Worm (Caenorhabditis elegans) whole organism, late embryonic: ENCODE data around the gene F55G7.4.

Experiments used
- C08G9.2 ChIP-seq: sonication (generic microtip); optimal IDR thresholded peaks from 2 replicates; lab custom pipeline; 2016; ENCODE audit warnings: mild to moderate bottlenecking, missing genetic modification characterization, moderate library complexity, missing compliant biosample characterization
- ceh-14 ChIP-seq: sonication (generic microtip); optimal IDR thresholded peaks from 2 replicates; lab custom pipeline; 2016; ENCODE audit warnings: missing genotype, missing genetic modification characterization, missing compliant biosample characterization
- ceh-22 ChIP-seq: sonication (generic microtip); optimal IDR thresholded peaks from 2 replicates; lab custom pipeline; 2017; ENCODE audit warnings: missing biosample characterization, missing genetic modification characterization
- ceh-31 ChIP-seq: sonication (generic microtip); optimal IDR thresholded peaks from 2 replicates; lab custom pipeline; 2016; ENCODE audit warnings: missing genetic modification characterization, missing compliant biosample characterization
- ceh-45 ChIP-seq: fragments of 200-800 bp; sonication (Bioruptor generic); IDR thresholded peaks from 2 replicates; pipeline ENCODE4 v1.3.6; 2022; ENCODE audit warnings: missing genetic modification reagents, missing genetic modification characterization, missing compliant biosample characterization
- ceh-48 ChIP-seq: sonication (generic microtip); optimal IDR thresholded peaks from 2 replicates; lab custom pipeline; 2016; ENCODE audit warnings: missing genetic modification characterization, inconsistent platforms, missing compliant biosample characterization
- elt-2 ChIP-seq: sonication (generic microtip); optimal IDR thresholded peaks from 2 replicates; lab custom pipeline; 2016; ENCODE audit warnings: missing genetic modification reagents, missing genetic modification characterization, missing compliant biosample characterization
- mec-3 ChIP-seq: sonication (generic microtip); optimal IDR thresholded peaks from 2 replicates; lab custom pipeline; 2016; ENCODE audit warnings: borderline replicate concordance, missing genetic modification characterization, missing compliant biosample characterization
- nfya-1 ChIP-seq: sonication (generic microtip); optimal IDR thresholded peaks from 2 replicates; lab custom pipeline; 2017; ENCODE audit warnings: missing genetic modification characterization, mild to moderate bottlenecking, missing compliant biosample characterization, antibody characterized with exemption, moderate library complexity
- nhr-232 ChIP-seq: sonication (generic microtip); optimal IDR thresholded peaks from 2 replicates; lab custom pipeline; 2016; ENCODE audit warnings: missing genetic modification characterization, missing compliant biosample characterization
- npax-4 ChIP-seq: sonication (generic microtip); optimal IDR thresholded peaks from 2 replicates; lab custom pipeline; 2016; ENCODE audit warnings: missing genetic modification characterization, missing compliant biosample characterization
- pag-3 ChIP-seq: sonication (generic microtip); optimal IDR thresholded peaks from 2 replicates; lab custom pipeline; 2016; ENCODE audit warnings: missing compliant biosample characterization, missing genetic modification characterization, borderline replicate concordance
- pha-2 ChIP-seq: sonication (generic microtip); optimal IDR thresholded peaks from 2 replicates; lab custom pipeline; 2017; ENCODE audit warnings: mild to moderate bottlenecking, missing genetic modification characterization, missing compliant biosample characterization
- ref-2 ChIP-seq: sonication (generic microtip); optimal IDR thresholded peaks from 2 replicates; lab custom pipeline; 2016; ENCODE audit warnings: missing genetic modification characterization, missing compliant biosample characterization
- sox-2 ChIP-seq: fragments of 200-800 bp; sonication (Bioruptor generic); IDR thresholded peaks from 2 replicates; pipeline ENCODE4 v1.3.6; 2022; ENCODE audit warnings: missing genetic modification reagents, missing genetic modification characterization, missing compliant biosample characterization
- sox-4 ChIP-seq: sonication (generic microtip); optimal IDR thresholded peaks from 2 replicates; lab custom pipeline; 2017; ENCODE audit warnings: mild to moderate bottlenecking, missing genetic modification characterization, inconsistent platforms, missing compliant biosample characterization
- syd-9 ChIP-seq: sonication (generic microtip); optimal IDR thresholded peaks from 2 replicates; lab custom pipeline; 2016; ENCODE audit warnings: mild to moderate bottlenecking, missing genetic modification characterization, moderate library complexity, missing compliant biosample characterization
- unc-3 ChIP-seq, 2 experiments: fragments of 200-800 bp in 1 of 2; sonication (Bioruptor generic) in 1 of 2; sonication (generic microtip) in 1 of 2; conservative IDR thresholded peaks in 1 of 2; optimal IDR thresholded peaks in 1 of 2; 2 replicates each; pipeline versions ENCODE4 v1.3.6 to Lab custom; 2016 to 2022; ENCODE audit warnings: missing compliant biosample characterization in 2 of 2, missing genetic modification characterization in 2 of 2, missing genetic modification reagents in 1 of 2
- zip-5 ChIP-seq: sonication (generic microtip); optimal IDR thresholded peaks from 2 replicates; lab custom pipeline; 2016; ENCODE audit warnings: missing genetic modification characterization, missing compliant biosample characterization

The F55G7.4 gene

DNA sequence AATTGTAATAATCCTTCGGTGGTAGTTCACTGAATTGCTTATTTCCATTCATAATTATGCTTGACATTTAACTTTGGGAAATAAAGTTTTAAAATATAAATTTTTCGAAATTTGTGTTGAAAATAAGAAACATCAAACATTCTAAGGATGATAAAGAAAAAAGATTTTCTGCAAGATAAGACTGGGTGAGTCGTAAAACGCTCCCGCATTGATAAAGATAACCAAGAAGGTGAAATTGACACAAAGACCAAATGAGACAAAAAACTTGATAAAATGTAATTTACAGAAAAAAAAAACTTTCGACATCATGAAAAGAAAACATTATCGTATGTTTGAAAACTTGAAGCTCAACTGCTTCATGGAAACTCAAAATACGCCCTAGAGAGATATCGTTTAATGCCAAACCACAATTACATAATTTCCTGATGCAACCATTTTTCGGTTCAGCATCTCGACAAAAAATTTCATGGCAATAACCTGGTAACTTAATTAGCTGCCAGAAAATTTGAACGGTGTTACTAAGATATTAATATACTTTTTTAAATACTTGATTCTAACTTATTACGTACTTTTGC lies 40.4 kb downstream of the F55G7.4 start:
- no peak for TF ChIP-seq C08G9.2 (tag; lab: Kevin White, UChicago)
- TF ChIP-seq elt-2 (tag; lab: Kevin White, UChicago), result peak; percentile 84
- no peak for TF ChIP-seq ceh-45
- no peak for TF ChIP-seq pha-2

DNA sequence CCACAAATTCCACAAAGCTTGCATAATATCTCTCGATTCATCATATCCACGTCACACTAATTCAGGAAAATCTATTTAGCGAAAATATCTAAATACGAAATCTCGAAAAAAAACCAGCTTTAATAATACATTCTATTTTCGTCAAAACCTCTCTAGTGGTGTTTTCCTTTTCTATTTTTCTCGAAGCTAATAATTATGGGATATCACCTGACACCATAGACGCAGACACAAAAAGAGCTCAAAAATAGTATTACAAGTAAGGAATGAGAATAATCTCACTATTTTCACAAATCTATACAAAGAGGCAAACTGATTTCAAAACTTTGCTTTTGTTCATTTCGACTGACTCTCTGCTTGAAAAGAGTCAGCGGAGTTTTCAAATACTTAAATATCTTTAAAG lies 41.4 kb downstream of the F55G7.4 start:
- TF ChIP-seq unc-3 (GFP tag; conservative IDR thresholded peaks at IDR 0.05; lab: Robert Waterston, UW), result no peak
- no peak for TF ChIP-seq unc-3 (tag; optimal IDR thresholded peaks at IDR 0.05; lab: Kevin White, UChicago)
- TF ChIP-seq npax-4 (tag; lab: Kevin White, UChicago), result no peak
- TF ChIP-seq pag-3 (tag; lab: Kevin White, UChicago), result no peak
- TF ChIP-seq C08G9.2 (tag; lab: Kevin White, UChicago), result no peak
- no peak for TF ChIP-seq sox-2
- TF ChIP-seq nfya-1 (tag; lab: Kevin White, UChicago), result no peak
- TF ChIP-seq mec-3 (tag; lab: Kevin White, UChicago), result no peak

DNA sequence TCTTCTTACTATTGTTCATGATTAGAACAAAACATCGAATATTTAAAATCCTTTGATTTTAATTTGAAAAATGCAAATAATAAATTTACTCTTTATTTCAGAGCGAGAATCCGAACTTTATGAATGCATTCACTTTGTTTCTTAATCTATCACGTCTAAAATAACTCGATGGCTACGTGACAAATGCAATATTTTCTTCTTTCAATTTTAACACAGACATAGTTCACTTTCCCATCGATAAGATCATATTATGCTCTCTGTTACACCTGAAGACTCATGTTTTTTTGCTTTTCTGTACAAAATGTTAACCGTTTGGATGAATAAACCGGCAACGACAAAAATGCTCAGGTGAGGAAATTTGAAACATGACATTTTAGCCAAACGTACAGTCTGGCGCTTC lies 41.9 kb downstream of the F55G7.4 start:
- no peak for TF ChIP-seq ref-2 (tag; lab: Kevin White, UChicago)

DNA sequence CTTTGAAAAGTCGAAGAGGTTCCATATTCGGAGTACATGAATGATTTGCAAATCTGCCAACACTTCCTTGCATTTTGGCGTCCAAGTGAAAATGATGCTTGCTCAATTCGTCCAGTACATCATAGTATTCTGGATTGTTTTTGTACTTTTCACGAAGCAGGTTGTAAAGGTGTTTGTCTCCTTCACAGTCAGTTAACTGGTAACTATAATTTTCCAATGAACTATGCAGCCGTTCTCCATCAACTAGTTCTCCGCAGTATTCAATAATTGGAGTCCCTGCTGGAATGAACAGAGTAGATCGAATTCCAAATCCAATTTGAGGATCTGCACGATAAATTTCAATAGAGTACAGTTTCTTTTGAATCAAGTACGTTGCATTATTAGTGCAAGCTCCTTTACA lies 43.6 kb downstream of the F55G7.4 start:
- TF ChIP-seq ceh-14 (no peak), pag-3 (tag; lab: Kevin White, UChicago) (no peak), zip-5 (tag; lab: Kevin White, UChicago) (no peak), npax-4 (tag; lab: Kevin White, UChicago) (no peak), nhr-232 (tag; lab: Kevin White, UChicago) (no peak), syd-9 (no peak), ceh-22 (tag; lab: Kevin White, UChicago) (no peak), ceh-31 (tag; lab: Kevin White, UChicago) (no peak)

DNA sequence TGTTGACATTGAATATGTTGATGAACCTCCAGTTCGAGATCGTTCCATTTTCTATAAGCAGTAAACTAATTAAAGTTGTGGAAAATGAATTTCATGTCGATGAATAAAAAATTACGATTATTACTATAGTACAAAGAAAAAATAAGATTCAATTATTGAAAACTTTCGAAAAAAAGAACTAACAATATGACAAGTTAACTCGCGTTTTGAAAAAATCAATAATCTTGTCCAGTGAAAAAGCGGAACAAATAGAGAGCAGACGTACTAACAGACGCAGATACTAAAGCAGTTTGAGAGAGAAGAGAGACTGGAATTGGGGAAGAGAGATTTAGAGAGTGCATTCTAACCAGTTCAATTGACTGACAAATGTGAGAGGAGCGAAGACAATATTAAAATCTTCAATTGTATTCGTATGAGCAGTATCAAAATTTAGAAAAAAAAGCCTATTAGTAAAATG lies 47.0 kb downstream of the F55G7.4 start, which contains the start of gene set-6:
Gene set-6 (minus strand): TSS at position 51 of the 457 bp plus-strand sequence.
- TF ChIP-seq ceh-48, result peak; percentile 84
- TF ChIP-seq nfya-1 (tag; lab: Kevin White, UChicago), result peak; percentile 8
- no peak for TF ChIP-seq sox-4 (tag; lab: Kevin White, UChicago)
